Worm (Caenorhabditis elegans) whole organism, midembryonic: Measurements from ENCODE around the gene dmsr-15.

Source experiments
- cog-1 ChIP-seq: sonication (generic microtip); optimal IDR thresholded peaks from 2 replicates; lab custom pipeline; 2016; ENCODE audit warnings: missing genetic modification characterization, missing compliant biosample characterization
- flt-1 ChIP-seq: fragments of 200-800 bp; sonication (Bioruptor generic); IDR thresholded peaks from 2 replicates; pipeline ENCODE4 v1.3.6; 2022; ENCODE audit warnings: missing genetic modification characterization, missing compliant biosample characterization
- klf-2 ChIP-seq: fragments of 200-800 bp; sonication (Bioruptor generic); conservative IDR thresholded peaks from 2 replicates; pipeline ENCODE4 v1.3.6; 2022; ENCODE audit warnings: missing genetic modification reagents, missing genetic modification characterization, missing compliant biosample characterization
- ref-1 ChIP-seq: fragments of 200-800 bp; sonication (Bioruptor generic); conservative IDR thresholded peaks from 2 replicates; pipeline ENCODE4 v1.3.6; 2022; ENCODE audit warnings: missing genetic modification reagents, missing genetic modification characterization, missing compliant biosample characterization

DNA sequence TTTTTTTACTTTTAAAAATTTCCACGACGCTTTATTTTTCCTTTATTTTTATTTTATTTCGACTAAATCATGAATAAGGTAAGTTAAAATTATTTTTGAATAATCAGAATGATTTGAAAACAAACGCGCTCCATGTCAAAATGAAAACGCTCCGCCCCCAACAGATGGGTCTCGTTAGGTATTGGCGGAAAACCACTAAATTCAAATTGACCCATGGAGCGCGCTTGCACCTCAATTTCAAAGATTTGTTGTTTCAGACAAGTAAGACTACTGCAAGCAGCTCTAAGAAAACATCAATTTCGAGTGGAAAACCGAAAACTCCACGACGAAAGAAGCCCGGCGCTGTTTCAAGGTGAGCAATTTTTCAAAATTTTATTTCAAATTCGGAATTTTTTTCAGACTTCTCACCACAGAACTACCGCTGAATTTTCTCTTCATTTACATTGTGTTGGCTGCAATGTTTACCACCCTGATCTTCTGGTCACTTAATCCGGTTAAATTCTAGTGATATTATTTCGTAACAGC lies 40.7 kb downstream of the dmsr-15 start, which contains the start of gene ZC404.2:
- TF ChIP-seq klf-2 (GFP tag; lab: Robert Waterston, UW) (no peak), flt-1 (GFP tag; lab: Robert Waterston, UW) (no peak), cog-1 (tag; lab: Kevin White, UChicago) (no peak), ref-1 (GFP tag; lab: Robert Waterston, UW) (no peak)
